Worm (Caenorhabditis elegans): ENCODE results near the gene Y75B8A.18.

Gene Y75B8A.18

DNA sequence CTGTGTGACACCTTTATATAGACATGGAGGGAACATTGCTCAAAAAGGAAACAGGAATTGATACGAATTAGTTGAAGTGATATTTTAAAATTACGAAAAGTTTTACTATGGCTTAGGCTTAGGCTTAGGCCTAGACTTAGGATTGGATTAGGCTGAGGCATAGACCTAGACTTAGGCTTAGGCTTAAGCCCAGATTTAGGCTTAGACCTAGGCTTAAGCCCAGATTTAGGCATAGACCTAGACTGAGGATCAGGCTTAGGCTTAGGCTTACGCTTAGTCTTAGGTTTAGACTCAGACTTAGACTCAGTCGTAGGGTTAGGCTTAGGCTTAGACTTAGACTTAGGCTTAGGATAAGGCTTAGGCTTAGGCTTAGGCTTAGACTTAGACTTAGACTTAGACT is 30.0 kb downstream of the Y75B8A.18 start:
- TF ChIP-seq nhr-21 (tag; optimal IDR thresholded peaks at IDR 0.05), result no peak
- no peak for TF ChIP-seq unc-39 (tag; optimal IDR thresholded peaks at IDR 0.05)
- TF ChIP-seq unc-55 (GFP tag; optimal IDR thresholded peaks at IDR 0.05), result no peak
- no peak for TF ChIP-seq nhr-10 (tag; optimal IDR thresholded peaks at IDR 0.05)
- no peak for TF ChIP-seq mab-5 (tag; optimal IDR thresholded peaks at IDR 0.05)
- TF ChIP-seq R02D3.7 (tag; optimal IDR thresholded peaks at IDR 0.05), result no peak
- TF ChIP-seq sma-3 (GFP tag; optimal IDR thresholded peaks at IDR 0.05), result no peak
- TF ChIP-seq lin-39 (tag; optimal IDR thresholded peaks at IDR 0.05), result no peak
- TF ChIP-seq sma-9 (GFP tag; optimal IDR thresholded peaks at IDR 0.05), result no peak
- no peak for TF ChIP-seq sma-9 (tag; optimal IDR thresholded peaks at IDR 0.05)
- no peak for TF ChIP-seq nhr-23 (tag; optimal IDR thresholded peaks at IDR 0.05)
- no peak for TF ChIP-seq elt-1 (tag; optimal IDR thresholded peaks at IDR 0.05)
- no peak for TF ChIP-seq mbf-1 (tag; optimal IDR thresholded peaks at IDR 0.05)

DNA sequence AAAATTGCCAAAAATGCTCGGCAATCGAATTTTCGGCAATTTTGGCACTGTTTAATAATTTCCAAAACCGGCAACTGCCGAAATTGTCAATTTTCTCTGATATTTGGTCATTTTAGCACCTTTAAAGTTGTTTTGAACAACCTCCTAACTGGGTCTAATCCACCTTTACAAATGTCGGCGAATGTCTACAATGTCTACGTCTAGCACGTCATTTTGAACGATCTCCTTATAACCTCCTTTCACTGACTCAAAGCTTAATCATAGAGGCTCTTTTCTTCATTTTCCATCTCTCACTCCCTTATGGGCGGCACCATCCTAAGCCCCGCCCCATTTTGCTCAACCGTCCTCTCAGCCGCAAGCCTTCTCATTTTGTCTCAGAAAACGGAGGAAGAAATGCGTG is 31.8 kb downstream of the Y75B8A.18 start, which contains the start of gene Y75B8A.44:
TSS of gene Y75B8A.44 (plus strand) at position 301 of the 400 bp plus-strand sequence.
- TF ChIP-seq mdl-1 (tag; optimal IDR thresholded peaks at IDR 0.05), result no peak
- TF ChIP-seq ztf-1 (GFP tag; conservative IDR thresholded peaks at IDR 0.05), result no peak
- no peak for TF ChIP-seq mbf-1 (tag; optimal IDR thresholded peaks at IDR 0.05)

- TF ChIP-seq F13H6.1 (tag; optimal IDR thresholded peaks at IDR 0.05), result no peak
- no peak for TF ChIP-seq lin-11 (tag; optimal IDR thresholded peaks at IDR 0.05)
- TF ChIP-seq alr-1 (tag; optimal IDR thresholded peaks at IDR 0.05), result no peak
- no peak for TF ChIP-seq elt-3 (tag; optimal IDR thresholded peaks at IDR 0.05)
Observed at ce11 chrIII:12188236-12188635, 37.8 kb downstream of the Y75B8A.18 start.

DNA sequence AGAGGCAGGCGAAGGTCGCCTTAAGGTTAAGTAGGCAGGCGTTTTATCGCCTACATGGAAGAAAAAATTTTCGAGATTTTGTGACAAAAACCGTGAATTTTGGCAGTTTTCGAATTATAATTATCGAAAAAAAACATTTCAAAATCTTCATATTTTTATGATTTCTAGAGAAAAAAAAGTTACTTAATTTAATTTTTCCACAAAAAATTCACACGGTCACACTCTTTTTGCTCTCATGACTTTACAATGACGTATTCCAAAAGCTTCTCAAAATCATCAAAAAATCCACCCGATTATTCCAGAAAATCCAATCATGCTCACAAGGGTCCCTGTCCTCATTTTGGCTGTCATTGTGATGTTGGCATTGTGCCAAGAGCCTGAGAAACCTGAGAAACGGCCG is 39.9 kb downstream of the Y75B8A.18 start, which contains the start of gene lury-1:
TSS of gene lury-1 (plus strand) at position 301 of the 400 bp plus-strand sequence.
- TF ChIP-seq blmp-1 (tag; optimal IDR thresholded peaks at IDR 0.05; ENCODE audit: insufficient read depth) (no peak), egl-27 (tag; optimal IDR thresholded peaks at IDR 0.05) (no peak), ztf-4 (tag; optimal IDR thresholded peaks at IDR 0.05) (no peak), fos-1 (tag; optimal IDR thresholded peaks at IDR 0.05) (no peak), skn-1 (tag; optimal IDR thresholded peaks at IDR 0.05) (no peak), alr-1 (tag; optimal IDR thresholded peaks at IDR 0.05) (no peak), R02D3.7 (tag; optimal IDR thresholded peaks at IDR 0.05) (no peak)

- TF ChIP-seq nhr-10 (tag; optimal IDR thresholded peaks at IDR 0.05), result no peak
- TF ChIP-seq elt-3 (tag; optimal IDR thresholded peaks at IDR 0.05), result no peak
- TF ChIP-seq sma-9 (GFP tag; optimal IDR thresholded peaks at IDR 0.05), result no peak
- TF ChIP-seq sma-9 (tag; optimal IDR thresholded peaks at IDR 0.05), result no peak
- no peak for TF ChIP-seq unc-39 (tag; optimal IDR thresholded peaks at IDR 0.05)
- no peak for TF ChIP-seq ceh-16 (tag; optimal IDR thresholded peaks at IDR 0.05)
- no peak for TF ChIP-seq nhr-77 (tag; optimal IDR thresholded peaks at IDR 0.05)
- no peak for TF ChIP-seq ztf-4 (tag; optimal IDR thresholded peaks at IDR 0.05)
- TF ChIP-seq nhr-237 (tag; optimal IDR thresholded peaks at IDR 0.05), result no peak
- TF ChIP-seq skn-1 (tag; optimal IDR thresholded peaks at IDR 0.05), result no peak
- no peak for TF ChIP-seq sem-4 (tag; optimal IDR thresholded peaks at IDR 0.05)
- no peak for TF ChIP-seq nhr-12 (tag; optimal IDR thresholded peaks at IDR 0.05)
- TF ChIP-seq egl-27 (tag; optimal IDR thresholded peaks at IDR 0.05), result no peak
- no peak for TF ChIP-seq ama-1 (optimal IDR thresholded peaks at IDR 0.05)
Observed at ce11 chrIII:12182919-12183318, 43.1 kb downstream of the Y75B8A.18 start, which contains the start of gene Y75B8A.10. Gene Y75B8A.10, minus strand, starts transcription at chrIII:12183019.

DNA sequence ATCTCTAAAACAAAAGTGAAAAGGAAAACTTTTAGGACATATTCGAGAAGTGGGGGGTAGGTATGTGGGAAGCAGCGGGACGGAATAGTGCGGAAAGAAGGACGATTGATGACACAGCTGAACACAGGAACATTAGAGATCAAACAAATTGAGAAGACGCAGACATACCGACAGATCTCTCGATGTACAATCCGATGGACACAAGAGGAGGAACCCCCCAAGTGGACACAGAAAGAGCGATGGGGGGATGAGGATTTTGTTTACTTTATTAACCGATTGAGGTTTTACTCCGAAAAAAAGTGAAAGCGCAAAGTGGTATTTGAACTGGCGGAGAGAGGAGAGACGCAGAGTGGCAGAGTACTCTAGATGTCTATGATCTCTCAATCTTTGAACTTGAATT is 47.9 kb downstream of the Y75B8A.18 start:
- TF ChIP-seq peb-1 (tag; optimal IDR thresholded peaks at IDR 0.05) (peak; percentile 4), F13H6.1 (tag; optimal IDR thresholded peaks at IDR 0.05) (peak; percentile 59), unc-39 (tag; optimal IDR thresholded peaks at IDR 0.05) (no peak), gmeb-1 (tag; optimal IDR thresholded peaks at IDR 0.05) (no peak), blmp-1 (tag; optimal IDR thresholded peaks at IDR 0.05; ENCODE audit: insufficient read depth) (peak; percentile 58), lsy-2 (tag; optimal IDR thresholded peaks at IDR 0.05) (peak in 1 of 2 experiments; percentile 18), aly-2 (tag; optimal IDR thresholded peaks at IDR 0.05) (no peak), fos-1 (tag; optimal IDR thresholded peaks at IDR 0.05) (peak; percentile 20), elt-1 (tag; optimal IDR thresholded peaks at IDR 0.05) (no peak), mbf-1 (tag; optimal IDR thresholded peaks at IDR 0.05) (no peak), nhr-25 (tag; optimal IDR thresholded peaks at IDR 0.05) (peak; percentile 26), sem-4 (tag; optimal IDR thresholded peaks at IDR 0.05) (peak; percentile 62)
